Worm (Caenorhabditis elegans) whole organism, L1 larva: Measurements from ENCODE around the gene C27H6.8.

Source experiments
- ceh-90 ChIP-seq: sonication (generic microtip); optimal IDR thresholded peaks from 2 replicates; lab custom pipeline; 2016; ENCODE audit warnings: missing genetic modification characterization, missing compliant biosample characterization
- efl-1 ChIP-seq, 4 experiments: fragments of 150-350 bp; optimal IDR thresholded peaks in 3 of 4; peaks in 1 of 4; 1 replicate in 1 of 4; 2 replicates in 3 of 4; lab custom pipeline; 2014; ENCODE audit warnings: missing biosample characterization in 2 of 4, missing genetic modification characterization in 2 of 4, missing genetic modification reagents in 2 of 4
- fkh-10 ChIP-seq: sonication (generic microtip); optimal IDR thresholded peaks from 2 replicates; lab custom pipeline; 2017; ENCODE audit warnings: missing biosample characterization, missing genetic modification reagents, missing genetic modification characterization
- fos-1 ChIP-seq: fragments of 150-350 bp; optimal IDR thresholded peaks from 2 replicates; lab custom pipeline; 2014; ENCODE audit warnings: missing biosample characterization, missing genetic modification characterization
- lin-13 ChIP-seq: fragments of 150-350 bp; optimal IDR thresholded peaks from 2 replicates; lab custom pipeline; 2014; ENCODE audit warnings: missing biosample characterization, missing genetic modification reagents, missing genetic modification characterization
- nhr-77 ChIP-seq: fragments of 150-350 bp; optimal IDR thresholded peaks from 2 replicates; lab custom pipeline; 2014; ENCODE audit warnings: missing biosample characterization, missing genetic modification characterization
- pax-3 ChIP-seq: fragments of 200-800 bp; sonication (Bioruptor generic); optimal IDR thresholded peaks from 2 replicates; lab custom pipeline; 2018; ENCODE audit warnings: mild to moderate bottlenecking, missing genetic modification characterization, moderate library complexity, missing compliant biosample characterization
- swsn-7 ChIP-seq: sonication (generic microtip); optimal IDR thresholded peaks from 2 replicates; lab custom pipeline; 2016; ENCODE audit warnings: missing genetic modification characterization, missing compliant biosample characterization
- ztf-11 ChIP-seq, 2 experiments: sonication (generic microtip); optimal IDR thresholded peaks; 2 replicates each; lab custom pipeline; 2016 to 2017; ENCODE audit warnings: missing genetic modification characterization in 2 of 2, missing biosample characterization in 1 of 2, missing compliant biosample characterization in 1 of 2

ce11 chrV:9986177-9986576 lies 1.4 kb downstream of the C27H6.8 start, which contains the start of gene rmd-2:
- TF ChIP-seq nhr-77, result no peak
- TF ChIP-seq ztf-11 (tag; optimal IDR thresholded peaks at IDR 0.05; lab: Kevin White, UChicago), result no peak
- no peak for TF ChIP-seq ceh-90 (tag; lab: Kevin White, UChicago)
- no peak for TF ChIP-seq fkh-10 (GFP tag; lab: Kevin White, UChicago)
- no peak for TF ChIP-seq efl-1 (optimal IDR thresholded peaks at IDR 0.05; lab: Kevin White, UChicago)
- no peak for TF ChIP-seq efl-1 (GFP tag; optimal IDR thresholded peaks at IDR 0.05 in 1 of 2; lab: Kevin White, UChicago)
- TF ChIP-seq pax-3 (tag; lab: Kevin White, UChicago), result no peak
- TF ChIP-seq fos-1 (tag; lab: Kevin White, UChicago), result no peak
- no peak for TF ChIP-seq swsn-7 (tag; lab: Kevin White, UChicago)
- TF ChIP-seq lin-13 (GFP tag; lab: Kevin White, UChicago), result no peak
